Fruit fly (Drosophila melanogaster) whole organism, embryonic: ENCODE results near the gene drpr.

Source experiments
- Ada2b ChIP-seq: fragments of 200-800 bp; sonication (Bioruptor generic); IDR thresholded peaks from 2 replicates; pipeline ENCODE4 v1.3.6; 2022; ENCODE audit warnings: missing biosample characterization, missing genetic modification characterization
- BtbVII ChIP-seq: fragments of 200-800 bp; sonication (Bioruptor generic); optimal IDR thresholded peaks from 3 replicates; lab custom pipeline; 2017; ENCODE audit warnings: missing biosample characterization, mild to moderate bottlenecking, missing genetic modification characterization
- Bteb2 ChIP-seq: fragments of 200-800 bp; sonication (Bioruptor generic); optimal IDR thresholded peaks from 2 replicates; lab custom pipeline; 2016; ENCODE audit warnings: missing biosample characterization, missing genetic modification characterization
- CG11247 ChIP-seq: fragments of 200-800 bp; sonication (Bioruptor generic); IDR thresholded peaks from 2 replicates; pipeline ENCODE4 v1.3.6; 2022; ENCODE audit warnings: missing biosample characterization, missing genetic modification characterization
- CG11723 ChIP-seq: fragments of 200-800 bp; sonication (Bioruptor generic); optimal IDR thresholded peaks from 2 replicates; lab custom pipeline; 2017; ENCODE audit warnings: missing biosample characterization, mild to moderate bottlenecking, missing genetic modification characterization
- CG12104 ChIP-seq: fragments of 200-800 bp; sonication (Bioruptor generic); optimal IDR thresholded peaks from 3 replicates; lab custom pipeline; 2016; ENCODE audit warnings: missing biosample characterization, missing genetic modification characterization
- CG13123 ChIP-seq: fragments of 200-800 bp; sonication (Bioruptor generic); optimal IDR thresholded peaks from 2 replicates; lab custom pipeline; 2016; ENCODE audit warnings: missing biosample characterization, missing genetic modification characterization
- CG13287 ChIP-seq: fragments of 200-800 bp; sonication (Bioruptor generic); IDR thresholded peaks from 2 replicates; pipeline ENCODE4 v1.3.6; 2022; ENCODE audit warnings: missing biosample characterization, missing genetic modification characterization; ENCODE audit not compliant: partially characterized antibody
- CG14014 ChIP-seq: fragments of 200-800 bp; sonication (Bioruptor generic); IDR thresholded peaks from 2 replicates; pipeline ENCODE4 v1.3.6; 2022; ENCODE audit warnings: missing biosample characterization, missing genetic modification characterization
- CG14860 ChIP-seq: fragments of 200-800 bp; sonication (Bioruptor generic); IDR thresholded peaks from 3 replicates; pipeline ENCODE4 v1.3.6; 2022; ENCODE audit warnings: missing biosample characterization, missing genetic modification characterization; ENCODE audit not compliant: partially characterized antibody
- CG15073 ChIP-seq: fragments of 200-800 bp; sonication (Bioruptor generic); optimal IDR thresholded peaks from 2 replicates; lab custom pipeline; 2016; ENCODE audit warnings: missing biosample characterization, missing genetic modification characterization
- CG1529 ChIP-seq: fragments of 200-800 bp; sonication (Bioruptor generic); optimal IDR thresholded peaks from 3 replicates; lab custom pipeline; 2018; ENCODE audit warnings: missing biosample characterization, missing genetic modification characterization
- CG1602 ChIP-seq: fragments of 200-800 bp; sonication (Bioruptor generic); optimal IDR thresholded peaks from 3 replicates; lab custom pipeline; 2016; ENCODE audit warnings: missing biosample characterization, missing genetic modification characterization
- CG17328 ChIP-seq: fragments of 200-800 bp; sonication (Bioruptor generic); IDR thresholded peaks from 2 replicates; pipeline ENCODE4 v1.3.6; 2022; ENCODE audit warnings: missing biosample characterization, missing genetic modification characterization
- CG17829 ChIP-seq: fragments of 200-800 bp; optimal IDR thresholded peaks from 2 replicates; lab custom pipeline; 2019; ENCODE audit warnings: missing biosample characterization, mild to moderate bottlenecking, missing genetic modification characterization, moderate library complexity
- CG30431 ChIP-seq: fragments of 200-800 bp; sonication (Bioruptor generic); optimal IDR thresholded peaks from 2 replicates; lab custom pipeline; 2017; ENCODE audit warnings: missing biosample characterization, missing genetic modification characterization
- CG33213 ChIP-seq: fragments of 200-800 bp; sonication (Bioruptor generic); optimal IDR thresholded peaks from 3 replicates; lab custom pipeline; 2016; ENCODE audit warnings: missing biosample characterization, missing genetic modification characterization
- CG3838 ChIP-seq: fragments of 200-800 bp; sonication (Bioruptor generic); optimal IDR thresholded peaks from 3 replicates; lab custom pipeline; 2016; ENCODE audit warnings: missing biosample characterization, missing genetic modification characterization
- CG4328 ChIP-seq: fragments of 200-800 bp; sonication (Bioruptor generic); optimal IDR thresholded peaks from 3 replicates; lab custom pipeline; 2017; ENCODE audit warnings: missing biosample characterization, missing genetic modification reagents, missing genetic modification characterization
- CG7271 ChIP-seq: fragments of 200-800 bp; sonication (Bioruptor generic); optimal IDR thresholded peaks from 2 replicates; lab custom pipeline; 2018; ENCODE audit warnings: missing biosample characterization, mild to moderate bottlenecking, missing genetic modification characterization, moderate library complexity
- CG7357 ChIP-seq: fragments of 200-800 bp; sonication (Bioruptor generic); IDR thresholded peaks from 3 replicates; pipeline ENCODE4 v1.3.6; 2022; ENCODE audit warnings: missing biosample characterization, missing genetic modification characterization
- CG7556 ChIP-seq: fragments of 200-800 bp; sonication (Bioruptor generic); optimal IDR thresholded peaks from 2 replicates; lab custom pipeline; 2017; ENCODE audit warnings: missing biosample characterization, mild to moderate bottlenecking, missing genetic modification characterization
- CG9437 ChIP-seq: fragments of 200-800 bp; sonication (Bioruptor generic); optimal IDR thresholded peaks from 2 replicates; lab custom pipeline; 2018; ENCODE audit warnings: missing biosample characterization, mild to moderate bottlenecking, missing genetic modification characterization
- CG9609 ChIP-seq: fragments of 200-800 bp; sonication (Bioruptor generic); optimal IDR thresholded peaks from 3 replicates; lab custom pipeline; 2016; ENCODE audit warnings: missing biosample characterization, missing genetic modification characterization
- CG9797 ChIP-seq: fragments of 200-800 bp; sonication (Bioruptor generic); optimal IDR thresholded peaks from 3 replicates; lab custom pipeline; 2018; ENCODE audit warnings: missing biosample characterization, mild to moderate bottlenecking, missing genetic modification characterization
- Elba2 ChIP-seq: fragments of 200-800 bp; sonication (Bioruptor generic); optimal IDR thresholded peaks from 3 replicates; lab custom pipeline; 2016; ENCODE audit warnings: missing biosample characterization, missing genetic modification characterization
- Fer3 ChIP-seq: fragments of 200-800 bp; sonication (Bioruptor generic); optimal IDR thresholded peaks from 2 replicates; lab custom pipeline; 2018; ENCODE audit warnings: missing biosample characterization, mild to moderate bottlenecking, missing genetic modification characterization, moderate library complexity
- HLH4C ChIP-seq: fragments of 200-800 bp; sonication (Bioruptor generic); IDR thresholded peaks from 3 replicates; pipeline ENCODE4 v1.3.6; 2022; ENCODE audit warnings: missing biosample characterization, missing genetic modification characterization; ENCODE audit not compliant: partially characterized antibody
- Med ChIP-seq: fragments of 200-800 bp; sonication (Bioruptor generic); peaks from one replicate; lab custom pipeline; 2016; ENCODE audit warnings: missing biosample characterization, missing genetic modification characterization, mild to moderate bottlenecking, inconsistent platforms, moderate library complexity
- Optix ChIP-seq: fragments of 200-800 bp; sonication (Bioruptor generic); IDR thresholded peaks from 3 replicates; pipeline ENCODE4 v1.3.6; 2022; ENCODE audit warnings: missing biosample characterization, missing genetic modification characterization
- ase ChIP-seq: fragments of 200-800 bp; sonication (Bioruptor generic); IDR thresholded peaks from 3 replicates; pipeline ENCODE4 v1.3.6; 2022; ENCODE audit warnings: missing biosample characterization, missing genetic modification characterization
- disco-r ChIP-seq: fragments of 200-800 bp; sonication (Bioruptor generic); optimal IDR thresholded peaks from 2 replicates; lab custom pipeline; 2016; ENCODE audit warnings: missing biosample characterization, missing genetic modification characterization
- emc ChIP-seq: fragments of 200-800 bp; sonication (Bioruptor generic); optimal IDR thresholded peaks from 2 replicates; lab custom pipeline; 2016; ENCODE audit warnings: missing biosample characterization, missing genetic modification characterization
- esg ChIP-seq: fragments of 200-800 bp; sonication (Bioruptor generic); conservative IDR thresholded peaks from 2 replicates; pipeline ENCODE4 v1.3.6; 2022; ENCODE audit warnings: missing biosample characterization, missing genetic modification characterization
- eve ChIP-seq, 2 experiments: fragments of >200 bp; optimal IDR thresholded peaks; 2 replicates each; lab custom pipeline; 2017; ENCODE audit warnings: missing biosample characterization in 2 of 2, missing genetic modification characterization in 2 of 2
- exex ChIP-seq: fragments of 200-800 bp; sonication (Bioruptor generic); optimal IDR thresholded peaks from 4 replicates; lab custom pipeline; 2018; ENCODE audit warnings: missing biosample characterization, mild to moderate bottlenecking, missing genetic modification characterization, moderate library complexity
- eyg ChIP-seq: fragments of 200-800 bp; sonication (Bioruptor generic); optimal IDR thresholded peaks from 3 replicates; lab custom pipeline; 2016; ENCODE audit warnings: missing biosample characterization, missing genetic modification characterization
- gt ChIP-seq: fragments of 200-800 bp; sonication (Bioruptor generic); IDR thresholded peaks from 2 replicates; pipeline ENCODE4 v1.3.6; 2022; ENCODE audit warnings: missing biosample characterization, missing genetic modification characterization
- jigr1 ChIP-seq: fragments of 200-800 bp; sonication (Bioruptor generic); IDR thresholded peaks from 3 replicates; pipeline ENCODE4 v1.3.6; 2022; ENCODE audit warnings: missing biosample characterization, missing genetic modification characterization
- kay ChIP-seq: fragments of 200-800 bp; sonication (Bioruptor generic); optimal IDR thresholded peaks from 2 replicates; lab custom pipeline; 2016; ENCODE audit warnings: missing biosample characterization, missing genetic modification characterization
- ken ChIP-seq: fragments of 200-800 bp; sonication (Bioruptor generic); IDR thresholded peaks from 3 replicates; pipeline ENCODE4 v1.3.6; 2022; ENCODE audit warnings: missing biosample characterization, missing genetic modification characterization
- phol ChIP-seq: fragments of 200-800 bp; sonication (Bioruptor generic); optimal IDR thresholded peaks from 3 replicates; lab custom pipeline; 2018; ENCODE audit warnings: missing biosample characterization, mild to moderate bottlenecking, missing genetic modification characterization, moderate library complexity
- pzg ChIP-seq: fragments of 200-800 bp; sonication (Bioruptor generic); optimal IDR thresholded peaks from 3 replicates; lab custom pipeline; 2018; ENCODE audit warnings: missing biosample characterization, mild to moderate bottlenecking, missing genetic modification characterization, moderate library complexity
- sr ChIP-seq: fragments of 200-800 bp; sonication (Bioruptor generic); IDR thresholded peaks from 3 replicates; pipeline ENCODE4 v1.3.6; 2022; ENCODE audit warnings: missing biosample characterization, missing genetic modification characterization
- twi ChIP-seq: fragments of 200-800 bp; optimal IDR thresholded peaks from 2 replicates; lab custom pipeline; 2019; ENCODE audit warnings: missing biosample characterization, mild to moderate bottlenecking, missing genetic modification characterization, moderate library complexity
- unpg ChIP-seq: fragments of 200-800 bp; sonication (Bioruptor generic); optimal IDR thresholded peaks from 3 replicates; lab custom pipeline; 2018; ENCODE audit warnings: missing biosample characterization, mild to moderate bottlenecking, missing genetic modification characterization, moderate library complexity
- wor ChIP-seq: fragments of 200-800 bp; sonication (Bioruptor generic); IDR thresholded peaks from 2 replicates; pipeline ENCODE4 v1.3.6; 2022; ENCODE audit warnings: missing biosample characterization, missing genetic modification characterization

The drpr gene

DNA sequence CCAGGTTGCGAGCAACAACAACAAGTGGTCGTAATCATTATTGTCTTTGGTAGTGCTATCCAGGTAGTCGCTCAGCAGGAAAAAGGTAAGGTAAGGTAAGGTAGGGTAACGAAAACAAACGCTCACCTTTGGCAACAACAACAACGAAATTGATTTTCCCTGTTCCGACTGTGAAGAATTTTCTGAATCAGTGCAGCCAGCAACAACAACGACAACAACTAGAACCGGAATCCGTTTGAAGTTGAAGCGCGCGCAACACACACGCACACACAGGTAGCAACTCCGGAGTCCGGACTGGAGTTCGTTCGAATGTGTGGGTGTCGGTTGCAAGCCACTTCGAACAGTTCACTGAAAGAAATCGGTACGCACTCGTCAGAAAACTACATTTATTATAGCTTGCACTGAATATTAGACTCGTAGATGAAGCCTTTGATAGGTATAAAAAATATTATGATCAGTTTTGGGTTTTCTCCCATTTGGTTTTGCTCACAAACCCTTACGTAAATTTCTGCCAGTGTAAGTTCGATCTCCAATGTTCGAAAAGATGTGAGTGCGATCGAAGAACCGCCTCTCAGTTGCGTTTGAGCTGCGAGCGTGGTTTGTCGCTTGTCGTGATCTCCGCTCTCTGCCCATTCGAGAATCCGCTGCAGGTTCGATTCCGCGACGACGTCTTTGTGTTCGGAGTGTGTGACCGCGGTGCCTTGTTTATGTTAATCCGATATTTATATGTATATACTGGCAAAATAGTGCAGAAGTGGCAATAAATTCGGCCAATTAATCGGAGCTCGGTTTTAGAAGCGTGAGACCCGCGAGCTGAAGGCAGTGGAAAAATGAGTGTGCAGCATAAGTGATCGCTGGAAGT, 15.7 kb upstream of the drpr start, which contains the start of gene CG13921 (continued):
- peak; percentile 99 for TF ChIP-seq CG9609 (GFP tag; lab: Kevin White, UChicago)
- peak; percentile 99 for TF ChIP-seq CG30431 (GFP tag; lab: Kevin White, UChicago)
- peak; percentile 96 for TF ChIP-seq CG11723 (GFP tag; lab: Kevin White, UChicago)
- TF ChIP-seq HLH4C (GFP tag; lab: Robert Waterston, UW), result no peak
- peak; percentile 98 for TF ChIP-seq jigr1 (GFP tag; lab: Robert Waterston, UW)
- TF ChIP-seq unpg (GFP tag; lab: Kevin White, UChicago), result peak; percentile 99
- TF ChIP-seq CG4328 (GFP tag; lab: Kevin White, UChicago), result peak; percentile 95
- TF ChIP-seq CG3838 (GFP tag; lab: Kevin White, UChicago), result peak; percentile 96
- peak; percentile 98 for TF ChIP-seq eyg (GFP tag; lab: Kevin White, UChicago)
- TF ChIP-seq BtbVII (GFP tag; lab: Kevin White, UChicago), result peak; percentile 97
- TF ChIP-seq CG7357 (GFP tag; lab: Robert Waterston, UW), result peak; percentile 96
- TF ChIP-seq CG17328, result peak; percentile 99
- peak; percentile 99 for TF ChIP-seq Elba2
- TF ChIP-seq CG13287 (GFP tag; lab: Robert Waterston, UW), result no peak
- peak; percentile 99 for TF ChIP-seq ken (GFP tag; lab: Robert Waterston, UW)
- TF ChIP-seq ase (GFP tag; lab: Robert Waterston, UW), result peak; percentile 98
- TF ChIP-seq sr (GFP tag; lab: Robert Waterston, UW), result peak; percentile 95
- TF ChIP-seq CG1529 (GFP tag; lab: Kevin White, UChicago), result peak; percentile 98
- no peak for TF ChIP-seq CG14860 (GFP tag; lab: Robert Waterston, UW)
- TF ChIP-seq Ada2b (GFP tag; lab: Robert Waterston, UW), result peak; percentile 99
- TF ChIP-seq CG9797 (GFP tag; lab: Kevin White, UChicago), result peak; percentile 73
- TF ChIP-seq CG9437, result peak; percentile 92
- peak; percentile 98 for TF ChIP-seq CG11247 (GFP tag; lab: Robert Waterston, UW)
- peak; percentile 98 for TF ChIP-seq wor (GFP tag; lab: Robert Waterston, UW)
- peak; percentile 98 for TF ChIP-seq CG13123 (GFP tag; lab: Kevin White, UChicago)
- TF ChIP-seq twi (tag; lab: Kevin White, UChicago), result peak; percentile 97
- TF ChIP-seq disco-r (GFP tag; lab: Kevin White, UChicago), result peak; percentile 98
- TF ChIP-seq kay, result no peak
- peak; percentile 98 for TF ChIP-seq gt
- peak; percentile 99 for TF ChIP-seq CG7556 (GFP tag; lab: Kevin White, UChicago)
- peak; percentile 31 for TF ChIP-seq pzg
- TF ChIP-seq Fer3 (tag; lab: Kevin White, UChicago), result peak; percentile 98
- peak; percentile 82 for TF ChIP-seq exex
- TF ChIP-seq CG12104 (GFP tag; lab: Kevin White, UChicago), result peak; percentile 99
- peak; percentile 98 for TF ChIP-seq Bteb2
- TF ChIP-seq esg (GFP tag; lab: Robert Waterston, UW), result peak; percentile 99
- TF ChIP-seq emc (GFP tag; lab: Kevin White, UChicago), result peak; percentile 98
- peak; percentile 99 for TF ChIP-seq CG33213 (GFP tag; lab: Kevin White, UChicago)
- peak in 1 of 2 experiments; percentile 100 for TF ChIP-seq eve (GFP tag; optimal IDR thresholded peaks at IDR 0.05; lab: Kevin White, UChicago)
- peak; percentile 91 for TF ChIP-seq CG15073 (GFP tag; lab: Kevin White, UChicago)
- peak; percentile 99 for TF ChIP-seq CG1602 (GFP tag; lab: Kevin White, UChicago)
- peak; percentile 100 for TF ChIP-seq Med (GFP tag; lab: Kevin White, UChicago)
- peak; percentile 99 for TF ChIP-seq CG7271 (tag; lab: Kevin White, UChicago)
- peak; percentile 99 for TF ChIP-seq Optix (GFP tag; lab: Robert Waterston, UW)
- peak; percentile 99 for TF ChIP-seq CG14014 (GFP tag; lab: Robert Waterston, UW)
- peak; percentile 100 for TF ChIP-seq CG17829 (tag; lab: Kevin White, UChicago)
- peak; percentile 99 for TF ChIP-seq phol
